Fruit fly (Drosophila melanogaster) whole organism, embryonic: ENCODE results near the gene Mco4.
A peak's percentile ranks its signal among the peaks of the same experiment; 100 is the strongest.

Experiments used
- Aef1 ChIP-seq: fragments of 200-800 bp; sonication (Bioruptor generic); IDR thresholded peaks from 3 replicates; pipeline ENCODE4 v1.3.6; 2022; ENCODE audit warnings: missing biosample characterization, missing genetic modification characterization
- Asciz ChIP-seq: fragments of 200-800 bp; sonication (Bioruptor generic); optimal IDR thresholded peaks from 2 replicates; lab custom pipeline; 2017; ENCODE audit warnings: missing biosample characterization, mild to moderate bottlenecking, missing genetic modification characterization, missing genetic modification reagents
- Atf3 ChIP-seq: fragments of 200-800 bp; sonication (Bioruptor generic); optimal IDR thresholded peaks from 3 replicates; lab custom pipeline; 2016; ENCODE audit warnings: missing biosample characterization, missing genetic modification characterization
- CG10366 ChIP-seq: fragments of 200-800 bp; sonication (Bioruptor generic); IDR thresholded peaks from 2 replicates; pipeline ENCODE4 v1.3.6; 2022; ENCODE audit warnings: missing biosample characterization, missing genetic modification characterization
- CG10431 ChIP-seq: fragments of 200-800 bp; sonication (Bioruptor generic); optimal IDR thresholded peaks from 3 replicates; lab custom pipeline; 2018; ENCODE audit warnings: missing biosample characterization, mild to moderate bottlenecking, missing genetic modification characterization
- CG11247 ChIP-seq: fragments of 200-800 bp; sonication (Bioruptor generic); IDR thresholded peaks from 2 replicates; pipeline ENCODE4 v1.3.6; 2022; ENCODE audit warnings: missing biosample characterization, missing genetic modification characterization
- CG12219 ChIP-seq: fragments of 200-800 bp; sonication (Bioruptor generic); optimal IDR thresholded peaks from 3 replicates; lab custom pipeline; 2018; ENCODE audit warnings: missing biosample characterization, mild to moderate bottlenecking, missing genetic modification characterization
- CG13424 ChIP-seq: fragments of 200-800 bp; sonication (Bioruptor generic); optimal IDR thresholded peaks from 2 replicates; lab custom pipeline; 2019; ENCODE audit warnings: missing biosample characterization, mild to moderate bottlenecking, missing genetic modification characterization, moderate library complexity
- CG13894 ChIP-seq: fragments of 200-800 bp; sonication (Bioruptor generic); optimal IDR thresholded peaks from 3 replicates; lab custom pipeline; 2018; ENCODE audit warnings: missing biosample characterization, mild to moderate bottlenecking, missing genetic modification characterization, moderate library complexity
- CG14050 ChIP-seq: fragments of 200-800 bp; sonication (Bioruptor generic); IDR thresholded peaks from 3 replicates; pipeline ENCODE4 v1.3.6; 2022; ENCODE audit warnings: missing biosample characterization, missing genetic modification characterization
- CG15269 ChIP-seq: fragments of 200-800 bp; sonication (Bioruptor generic); optimal IDR thresholded peaks from 2 replicates; lab custom pipeline; 2018; ENCODE audit warnings: missing biosample characterization, mild to moderate bottlenecking, missing genetic modification characterization, moderate library complexity
- CG17186 ChIP-seq: fragments of 200-800 bp; sonication (Bioruptor generic); optimal IDR thresholded peaks from 3 replicates; lab custom pipeline; 2017; ENCODE audit warnings: missing biosample characterization, missing genetic modification reagents, missing genetic modification characterization
- CG2202 ChIP-seq: fragments of 200-800 bp; sonication (Bioruptor generic); optimal IDR thresholded peaks from 2 replicates; lab custom pipeline; 2018; ENCODE audit warnings: missing biosample characterization, mild to moderate bottlenecking, missing genetic modification characterization
- CG31365 ChIP-seq: fragments of 200-800 bp; sonication (Bioruptor generic); optimal IDR thresholded peaks from 2 replicates; lab custom pipeline; 2018; ENCODE audit warnings: missing biosample characterization, mild to moderate bottlenecking, missing genetic modification characterization
- CG32772 ChIP-seq: fragments of 200-800 bp; sonication (Bioruptor generic); IDR thresholded peaks from 2 replicates; pipeline ENCODE4 v1.3.6; 2022; ENCODE audit warnings: missing biosample characterization, missing genetic modification characterization
- CG3407 ChIP-seq: fragments of 200-800 bp; sonication (Bioruptor generic); optimal IDR thresholded peaks from 2 replicates; lab custom pipeline; 2018; ENCODE audit warnings: missing biosample characterization, mild to moderate bottlenecking, missing genetic modification characterization
- CG3726 ChIP-seq: fragments of 200-800 bp; sonication (Bioruptor generic); IDR thresholded peaks from 3 replicates; pipeline ENCODE4, ENCODE4 v1.3.6; 2022; ENCODE audit warnings: missing biosample characterization, missing genetic modification characterization
- CG4404 ChIP-seq: fragments of 200-800 bp; sonication (Bioruptor generic); IDR thresholded peaks from 2 replicates; pipeline ENCODE4 v1.3.6; 2022; ENCODE audit warnings: missing biosample characterization, missing genetic modification characterization
- CG5953 ChIP-seq: fragments of 200-800 bp; sonication (Bioruptor generic); IDR thresholded peaks from 2 replicates; pipeline ENCODE4 v1.3.6; 2022; ENCODE audit warnings: missing biosample characterization, missing genetic modification characterization
- CG6254 ChIP-seq: fragments of 200-800 bp; sonication (Bioruptor generic); optimal IDR thresholded peaks from 3 replicates; lab custom pipeline; 2017; ENCODE audit warnings: mild to moderate bottlenecking, missing biosample characterization, missing genetic modification reagents, missing genetic modification characterization
- CG8388 ChIP-seq: fragments of 200-800 bp; sonication (Bioruptor generic); optimal IDR thresholded peaks from 2 replicates; lab custom pipeline; 2019; ENCODE audit warnings: missing biosample characterization, mild to moderate bottlenecking, missing genetic modification characterization, moderate library complexity
- CG9609 ChIP-seq: fragments of 200-800 bp; sonication (Bioruptor generic); optimal IDR thresholded peaks from 3 replicates; lab custom pipeline; 2016; ENCODE audit warnings: missing biosample characterization, missing genetic modification characterization
- CG9727 ChIP-seq: fragments of 200-800 bp; sonication (Bioruptor generic); optimal IDR thresholded peaks from 3 replicates; lab custom pipeline; 2017; ENCODE audit warnings: missing biosample characterization, mild to moderate bottlenecking, missing genetic modification characterization
- CHES-1-like ChIP-seq: fragments of 200-800 bp; sonication (Bioruptor generic); optimal IDR thresholded peaks from 2 replicates; lab custom pipeline; 2016; ENCODE audit warnings: missing biosample characterization, missing genetic modification characterization
- HLH54F ChIP-seq: fragments of 200-800 bp; sonication (Bioruptor generic); optimal IDR thresholded peaks from 3 replicates; lab custom pipeline; 2016; ENCODE audit warnings: missing biosample characterization, missing genetic modification characterization
- Hmr ChIP-seq: fragments of 200-800 bp; sonication (Bioruptor generic); optimal IDR thresholded peaks from 3 replicates; lab custom pipeline; 2017; ENCODE audit warnings: mild to moderate bottlenecking, missing biosample characterization, missing genetic modification reagents, missing genetic modification characterization
- Mrtf ChIP-seq: fragments of 200-800 bp; sonication (Bioruptor generic); IDR thresholded peaks from 3 replicates; pipeline ENCODE4 v1.3.6; 2022; ENCODE audit warnings: missing biosample characterization, missing genetic modification characterization
- Neu2 ChIP-seq: fragments of 200-800 bp; sonication (Bioruptor generic); optimal IDR thresholded peaks from 3 replicates; lab custom pipeline; 2016; ENCODE audit warnings: missing biosample characterization, missing genetic modification characterization, borderline replicate concordance
- Ptx1 ChIP-seq: fragments of 200-800 bp; sonication (Bioruptor generic); IDR thresholded peaks from 2 replicates; pipeline ENCODE4 v1.3.6; 2022; ENCODE audit warnings: missing biosample characterization, missing genetic modification characterization
- Scr ChIP-seq: fragments of 200-800 bp; sonication (Bioruptor generic); IDR thresholded peaks from 2 replicates; pipeline ENCODE4 v1.3.6; 2022; ENCODE audit warnings: missing biosample characterization, missing genetic modification characterization; ENCODE audit not compliant: partially characterized antibody
- Sry-δ ChIP-seq: fragments of 200-800 bp; sonication (Bioruptor generic); optimal IDR thresholded peaks from 2 replicates; lab custom pipeline; 2016; ENCODE audit warnings: missing biosample characterization, missing genetic modification characterization
- ara ChIP-seq: fragments of 200-800 bp; sonication (Bioruptor generic); IDR thresholded peaks from 2 replicates; pipeline ENCODE4 v1.3.6; 2022; ENCODE audit warnings: missing biosample characterization, missing genetic modification characterization
- ase ChIP-seq: fragments of 200-800 bp; sonication (Bioruptor generic); IDR thresholded peaks from 3 replicates; pipeline ENCODE4 v1.3.6; 2022; ENCODE audit warnings: missing biosample characterization, missing genetic modification characterization
- br ChIP-seq: fragments of >200 bp; optimal IDR thresholded peaks from 2 replicates; lab custom pipeline; 2017
- chm ChIP-seq: fragments of 200-800 bp; sonication (Bioruptor generic); IDR thresholded peaks from 2 replicates; pipeline ENCODE4 v1.3.6; 2022; ENCODE audit warnings: missing biosample characterization, missing genetic modification characterization
- crc ChIP-seq: fragments of 200-800 bp; sonication (Bioruptor generic); optimal IDR thresholded peaks from 2 replicates; lab custom pipeline; 2016; ENCODE audit warnings: missing biosample characterization, missing genetic modification characterization
- croc ChIP-seq: fragments of 200-800 bp; sonication (Bioruptor generic); conservative IDR thresholded peaks from 3 replicates; pipeline ENCODE4 v1.3.6; 2022; ENCODE audit warnings: missing biosample characterization, missing genetic modification characterization
- crol ChIP-seq: fragments of 200-800 bp; sonication (Bioruptor generic); IDR thresholded peaks from 2 replicates; pipeline ENCODE4 v1.3.6; 2022; ENCODE audit warnings: missing biosample characterization, missing genetic modification characterization
- dm ChIP-seq: fragments of 200-800 bp; sonication (Bioruptor generic); optimal IDR thresholded peaks from 3 replicates; lab custom pipeline; 2016; ENCODE audit warnings: missing biosample characterization, missing genetic modification characterization
- dysf ChIP-seq: fragments of 200-800 bp; sonication (Bioruptor generic); IDR thresholded peaks from 3 replicates; pipeline ENCODE4 v1.3.6; 2022; ENCODE audit warnings: missing biosample characterization, missing genetic modification characterization
- ewg ChIP-seq: fragments of 200-800 bp; sonication (Bioruptor generic); optimal IDR thresholded peaks from 3 replicates; lab custom pipeline; 2017; ENCODE audit warnings: mild to moderate bottlenecking, missing biosample characterization, missing genetic modification reagents, missing genetic modification characterization
- gcm2 ChIP-seq: fragments of 200-800 bp; sonication (Bioruptor generic); optimal IDR thresholded peaks from 2 replicates; lab custom pipeline; 2016; ENCODE audit warnings: missing biosample characterization, missing genetic modification characterization
- hth ChIP-seq: fragments of >200 bp; optimal IDR thresholded peaks from 2 replicates; lab custom pipeline; 2017; ENCODE audit warnings: inconsistent platforms
- inv ChIP-seq: fragments of 200-800 bp; sonication (Bioruptor generic); IDR thresholded peaks from 2 replicates; pipeline ENCODE4 v1.3.6; 2022; ENCODE audit warnings: missing biosample characterization, missing genetic modification characterization; ENCODE audit not compliant: partially characterized antibody
- maf-S ChIP-seq: fragments of 200-800 bp; sonication (Bioruptor generic); optimal IDR thresholded peaks from 2 replicates; lab custom pipeline; 2016; ENCODE audit warnings: missing biosample characterization, missing genetic modification characterization
- org-1 ChIP-seq: fragments of 200-800 bp; sonication (Bioruptor generic); optimal IDR thresholded peaks from 2 replicates; lab custom pipeline; 2017; ENCODE audit warnings: missing biosample characterization, missing genetic modification characterization
- pho ChIP-seq: fragments of 200-800 bp; sonication (Bioruptor generic); optimal IDR thresholded peaks from 2 replicates; lab custom pipeline; 2016; ENCODE audit warnings: missing biosample characterization, missing genetic modification characterization
- prd ChIP-seq, 3 experiments: fragments of >200 bp in 2 of 3; fragments of 200-800 bp in 1 of 3; sonication (Bioruptor generic) in 1 of 3; optimal IDR thresholded peaks in 2 of 3; IDR thresholded peaks in 1 of 3; 2 replicates in 2 of 3; 3 replicates in 1 of 3; pipeline versions ENCODE4 v1.3.6 to Lab custom; 2017 to 2022; ENCODE audit warnings: missing biosample characterization in 1 of 3, missing genetic modification characterization in 1 of 3
- salm ChIP-seq: fragments of 200-800 bp; sonication (Bioruptor generic); optimal IDR thresholded peaks from 2 replicates; lab custom pipeline; 2018; ENCODE audit warnings: missing biosample characterization, mild to moderate bottlenecking, missing genetic modification characterization
- scrt ChIP-seq: fragments of 200-800 bp; sonication (Bioruptor generic); optimal IDR thresholded peaks from 2 replicates; lab custom pipeline; 2018; ENCODE audit warnings: missing biosample characterization, mild to moderate bottlenecking, missing genetic modification characterization, moderate library complexity
- sisA ChIP-seq: fragments of 200-800 bp; sonication (Bioruptor generic); IDR thresholded peaks from 2 replicates; pipeline ENCODE4 v1.3.6; 2022; ENCODE audit warnings: missing biosample characterization, missing genetic modification characterization
- trem ChIP-seq: fragments of 200-800 bp; optimal IDR thresholded peaks from 3 replicates; lab custom pipeline; 2019; ENCODE audit warnings: missing biosample characterization, mild to moderate bottlenecking, missing genetic modification characterization, moderate library complexity

Mco4 gene

DNA sequence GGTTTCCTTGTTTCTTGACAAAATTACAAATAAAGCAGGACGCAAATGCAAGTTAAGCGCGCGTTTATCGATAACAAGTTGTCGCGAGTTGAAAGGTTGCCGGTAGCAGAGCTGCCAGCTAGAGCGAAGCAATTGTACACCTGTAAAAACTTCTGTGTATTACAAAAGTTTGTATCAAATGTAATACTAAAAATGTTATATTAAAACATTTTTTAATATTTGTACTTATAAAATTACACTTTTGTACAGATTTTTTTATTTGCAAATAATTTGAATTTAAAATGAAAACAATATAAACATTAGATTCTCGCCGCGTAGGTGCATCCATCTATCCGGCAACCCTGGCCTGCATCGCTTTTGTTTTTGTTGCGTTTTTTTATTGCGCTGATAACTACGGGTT lies 11.3 kb downstream of the Mco4 start, which contains the start of the genes CG8142 and Ucp4A (continued):
- TF ChIP-seq Hmr (peak; percentile 86), dm (GFP tag; lab: Kevin White, UChicago) (peak; percentile 26), sisA (peak; percentile 95), dysf (peak; percentile 96), ase (GFP tag; lab: Robert Waterston, UW) (peak; percentile 93), CG4404 (peak; percentile 95), trem (tag; lab: Kevin White, UChicago) (peak; percentile 92), CG10431 (GFP tag; lab: Kevin White, UChicago) (peak; percentile 42), CG12219 (GFP tag; lab: Kevin White, UChicago) (peak; percentile 64), salm (peak; percentile 61), crol (GFP tag; lab: Robert Waterston, UW) (peak; percentile 59), Asciz (GFP tag; lab: Kevin White, UChicago) (peak; percentile 76), CHES-1-like (GFP tag; lab: Kevin White, UChicago) (no peak), CG6254 (GFP tag; lab: Kevin White, UChicago) (peak; percentile 79), crc (GFP tag; lab: Kevin White, UChicago) (no peak), CG8388 (GFP tag; lab: Kevin White, UChicago) (peak; percentile 84), CG9727 (GFP tag; lab: Kevin White, UChicago) (peak; percentile 93), CG32772 (GFP tag; lab: Robert Waterston, UW) (peak; percentile 97), CG10366 (GFP tag; lab: Robert Waterston, UW) (peak; percentile 96), Atf3 (GFP tag; lab: Kevin White, UChicago) (peak; percentile 22), ewg (peak; percentile 72), prd (optimal IDR thresholded peaks at IDR 0.05; lab: Kevin White, UChicago) (no peak), prd (GFP tag; IDR thresholded peaks at IDR 0.05; lab: Robert Waterston, UW) (peak; percentile 98), CG13894 (tag; lab: Kevin White, UChicago) (peak; percentile 83), ara (peak; percentile 96), HLH54F (GFP tag; lab: Kevin White, UChicago) (peak; percentile 54), Scr (GFP tag; lab: Robert Waterston, UW) (peak; percentile 40), CG31365 (tag; lab: Kevin White, UChicago) (no peak), CG11247 (GFP tag; lab: Robert Waterston, UW) (peak; percentile 93), CG9609 (GFP tag; lab: Kevin White, UChicago) (peak; percentile 48), CG17186 (GFP tag; lab: Kevin White, UChicago) (peak; percentile 45), inv (GFP tag; lab: Robert Waterston, UW) (no peak), CG3407 (GFP tag; lab: Kevin White, UChicago) (peak; percentile 75), hth (no peak), CG2202 (tag; lab: Kevin White, UChicago) (peak; percentile 60), scrt (GFP tag; lab: Kevin White, UChicago) (peak; percentile 82), CG5953 (peak; percentile 80), CG13424 (tag; lab: Kevin White, UChicago) (peak; percentile 96), Sry-δ (GFP tag; lab: Kevin White, UChicago) (peak; percentile 21), CG15269 (tag; lab: Kevin White, UChicago) (peak; percentile 91), br (lab: Kevin White, UChicago) (no peak), Mrtf (GFP tag; lab: Robert Waterston, UW) (peak; percentile 93), croc (GFP tag; lab: Robert Waterston, UW) (peak; percentile 93), maf-S (GFP tag; lab: Kevin White, UChicago) (peak; percentile 14), pho (GFP tag; lab: Kevin White, UChicago) (peak; percentile 40), Aef1 (GFP tag; lab: Robert Waterston, UW) (peak; percentile 96), chm (GFP tag; lab: Robert Waterston, UW) (peak; percentile 83), gcm2 (GFP tag; lab: Kevin White, UChicago) (peak; percentile 47), CG3726 (GFP tag; lab: Robert Waterston, UW) (peak; percentile 88), org-1 (GFP tag; lab: Kevin White, UChicago) (peak; percentile 70), Neu2 (GFP tag; lab: Kevin White, UChicago) (no peak), CG14050 (GFP tag; lab: Robert Waterston, UW) (peak; percentile 92), Ptx1 (peak; percentile 98)
